Worm (Caenorhabditis elegans) whole organism, L3 larva: ENCODE data around the gene C45G7.13.

ENCODE experiments used
- jun-1 ChIP-seq: fragments of 150-350 bp; optimal IDR thresholded peaks from 2 replicates; lab custom pipeline; 2014; ENCODE audit warnings: missing biosample characterization, missing genetic modification reagents, missing genetic modification characterization
- nfya-1 ChIP-seq: sonication (generic microtip); optimal IDR thresholded peaks from 2 replicates; lab custom pipeline; 2017; ENCODE audit warnings: missing genetic modification characterization, mild to moderate bottlenecking, missing compliant biosample characterization, antibody characterized with exemption, moderate library complexity; ENCODE audit not compliant: insufficient read depth
- nhr-11 ChIP-seq: fragments of 150-350 bp; optimal IDR thresholded peaks from 2 replicates; lab custom pipeline; 2014; ENCODE audit warnings: missing biosample characterization, missing genetic modification characterization
- nhr-12 ChIP-seq: fragments of 150-350 bp; optimal IDR thresholded peaks from 2 replicates; lab custom pipeline; 2014; ENCODE audit warnings: missing biosample characterization, missing genetic modification characterization
- snpc-4 ChIP-seq: fragments of 150-350 bp; optimal IDR thresholded peaks from 2 replicates; lab custom pipeline; 2014; ENCODE audit warnings: missing biosample characterization, missing genetic modification characterization
- unc-62 ChIP-seq: fragments of 150-350 bp; sonication (generic microtip); optimal IDR thresholded peaks from 4 replicates; lab custom pipeline; 2014; ENCODE audit warnings: missing biosample characterization, missing genetic modification reagents, missing genetic modification characterization

DNA sequence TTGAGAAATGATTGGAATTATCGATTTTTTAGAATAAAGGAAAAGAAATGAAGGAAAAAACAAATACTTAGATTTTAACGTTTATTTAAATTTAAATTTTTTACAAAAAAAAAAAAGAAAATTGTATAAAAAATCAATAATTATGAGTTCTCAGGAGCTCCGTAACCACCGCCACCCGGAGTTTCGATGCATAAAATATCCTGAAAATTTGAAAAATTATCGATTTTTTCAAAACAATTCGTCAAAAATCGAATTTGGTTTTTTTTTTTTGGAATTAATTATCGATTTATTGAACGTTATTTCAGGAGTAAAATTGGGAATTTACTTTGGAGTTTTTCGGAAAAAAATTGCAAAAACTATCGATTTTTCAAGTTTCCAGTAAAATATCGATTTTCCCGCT is 51.7 kb downstream of the C45G7.13 start, which contains the start of gene Y38F2AR.10:
- no peak for TF ChIP-seq nhr-11
- TF ChIP-seq nfya-1 (tag; lab: Kevin White, UChicago): no peak
- no peak for TF ChIP-seq unc-62
- TF ChIP-seq jun-1: no peak
- no peak for TF ChIP-seq nhr-12 (tag; lab: Kevin White, UChicago)
- no peak for TF ChIP-seq snpc-4 (tag; lab: Kevin White, UChicago)
